Worm (Caenorhabditis elegans) whole organism, L4/young adult: ENCODE results near the gene Y105C5A.508.

Experiments
- W03F9.2 ChIP-seq: fragments of 150-350 bp; optimal IDR thresholded peaks from 2 replicates; lab custom pipeline; 2014; ENCODE audit warnings: missing biosample characterization, missing genetic modification characterization
- dao-5 ChIP-seq: sonication (generic microtip); optimal IDR thresholded peaks from 2 replicates; lab custom pipeline; 2016; ENCODE audit warnings: missing genotype, missing genetic modification characterization, moderate library complexity, missing compliant biosample characterization
- him-1 ChIP-seq: sonication (generic microtip); optimal IDR thresholded peaks from 2 replicates; lab custom pipeline; 2016; ENCODE audit warnings: missing genotype, missing genetic modification reagents, missing genetic modification characterization, missing compliant biosample characterization

DNA sequence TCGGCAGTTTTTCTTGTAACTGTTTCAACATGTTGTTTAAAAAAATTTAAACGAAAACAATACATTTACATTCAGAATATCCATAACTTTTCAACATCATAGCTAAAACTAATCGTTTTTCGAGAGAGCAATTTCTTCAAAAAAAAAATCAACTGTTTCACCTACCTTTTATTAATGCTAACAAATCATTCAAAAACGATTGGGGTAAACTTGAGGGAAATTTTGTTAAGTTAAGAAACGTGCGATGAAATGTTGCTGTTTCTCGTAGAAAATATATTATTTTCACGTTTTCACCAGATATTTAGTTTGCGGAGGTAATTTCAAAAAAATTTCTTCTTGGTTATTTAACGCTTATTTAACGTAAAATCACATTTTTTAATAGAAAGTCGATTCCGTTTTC lies 22.7 kb downstream of the Y105C5A.508 start:
- no peak for TF ChIP-seq him-1
- no peak for TF ChIP-seq W03F9.2 (tag; lab: Kevin White, UChicago)
- TF ChIP-seq dao-5 (tag; lab: Kevin White, UChicago) = no peak
